Fruit fly (Drosophila melanogaster) ovary, adult (tissue): ENCODE results near the gene CG13000.
A peak's percentile ranks its signal among the peaks of the same experiment; 100 is the strongest.

Experiments used
- CG17801 ChIP-seq: fragments of 200-800 bp; optimal IDR thresholded peaks from 2 replicates; lab custom pipeline; 2019; ENCODE audit warnings: missing biosample characterization, mild to moderate bottlenecking, missing genetic modification characterization, moderate library complexity; ENCODE audit not compliant: partially characterized antibody

CG13000 gene

dm6 chrX:16948371-16948770, at the start of gene CG13000:
TSS of gene CG13000 (minus strand) at chrX:16948471.
- no peak for TF ChIP-seq CG17801 (GFP tag; lab: Kevin White, UChicago)

DNA sequence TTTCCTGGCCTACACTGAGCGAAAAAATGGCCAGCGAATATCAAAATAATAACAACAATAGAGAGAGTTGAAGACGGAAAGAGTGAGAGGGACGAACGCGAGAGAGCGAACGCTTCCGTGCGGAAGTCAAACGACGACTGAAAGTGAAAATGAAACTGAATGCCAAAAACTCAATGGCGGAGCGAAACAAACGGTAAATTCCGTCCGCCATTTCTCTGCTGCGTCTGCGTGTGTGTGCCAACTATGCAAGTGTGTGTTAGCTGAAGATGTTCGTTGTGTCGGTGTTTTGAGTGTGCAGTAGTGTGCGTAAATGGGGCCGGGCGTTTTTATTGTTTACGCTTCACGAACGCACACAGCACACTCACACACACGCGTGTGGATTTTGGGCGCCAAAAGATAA, 38.7 kb upstream of the CG13000 start:
- no peak for TF ChIP-seq CG17801 (GFP tag; lab: Kevin White, UChicago)

DNA sequence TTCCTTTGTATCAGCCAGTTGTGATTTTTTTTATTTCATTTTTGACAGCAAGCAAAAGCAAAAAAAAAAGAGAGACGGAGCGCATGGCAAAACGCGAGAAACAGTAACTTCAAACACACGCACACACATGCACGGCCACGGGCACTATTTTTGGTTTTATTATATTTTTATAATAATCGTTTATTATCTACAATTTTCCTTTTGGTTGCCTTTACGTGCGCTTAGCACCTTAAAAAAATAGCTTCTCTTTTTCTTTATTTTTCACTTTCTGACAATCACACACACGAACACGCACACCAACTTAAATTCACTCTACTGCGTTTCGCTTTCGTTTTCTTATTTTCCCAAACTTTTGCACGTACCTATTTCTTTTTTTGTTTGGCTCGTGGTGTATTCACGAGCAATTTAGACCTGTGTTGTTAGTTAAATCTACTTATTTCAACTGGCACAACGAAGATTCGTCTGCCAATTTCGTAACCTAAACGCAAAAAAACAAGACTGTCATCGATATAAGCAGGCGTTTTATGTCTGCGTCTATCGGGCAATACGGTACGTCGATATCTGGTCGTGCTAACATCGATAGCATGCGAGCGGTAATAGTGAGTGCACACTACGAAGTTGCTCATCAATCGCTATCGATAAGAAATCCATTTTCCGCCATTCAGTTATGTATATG, 20.0 kb upstream of the CG13000 start, which contains the start of gene Ubr1:
Gene Ubr1, minus strand, starts transcription at position 532 of the 676 bp plus-strand sequence.
- peak; percentile 81 for TF ChIP-seq CG17801 (GFP tag; lab: Kevin White, UChicago)

- TF ChIP-seq CG17801 (GFP tag; lab: Kevin White, UChicago), result no peak
Measured at dm6 chrX:16967415-16967814, 19.1 kb upstream of the CG13000 start.

DNA sequence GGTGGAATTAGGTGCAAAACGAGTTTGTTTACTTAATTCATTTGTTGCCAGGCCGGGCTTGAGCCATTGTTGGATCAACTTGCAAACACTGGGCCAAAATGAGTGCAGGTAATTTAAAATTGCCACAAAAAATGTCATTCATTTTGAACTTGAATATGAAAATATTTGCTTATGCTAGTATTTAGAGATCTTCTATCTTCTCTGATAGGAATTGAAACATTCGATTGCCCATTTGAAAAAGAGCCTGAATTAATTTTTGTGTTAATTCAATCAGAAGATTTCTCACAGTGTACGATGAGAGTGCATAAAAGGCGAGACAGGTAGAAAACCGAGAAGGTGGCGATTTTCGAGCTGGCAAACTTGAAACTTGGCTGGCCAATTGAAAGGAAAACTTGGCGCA, 18.3 kb upstream of the CG13000 start:
- TF ChIP-seq CG17801 (GFP tag; lab: Kevin White, UChicago), result peak; percentile 47

dm6 chrX:16946604-16947003, 1.7 kb downstream of the CG13000 start:
- no peak for TF ChIP-seq CG17801 (GFP tag; lab: Kevin White, UChicago)

dm6 chrX:16945414-16945813, 2.9 kb downstream of the CG13000 start:
- TF ChIP-seq CG17801 (GFP tag; lab: Kevin White, UChicago), result peak; percentile 74

dm6 chrX:16944049-16944532, 4.2 kb downstream of the CG13000 start:
- TF ChIP-seq CG17801 (GFP tag; lab: Kevin White, UChicago), result peak; percentile 50

DNA sequence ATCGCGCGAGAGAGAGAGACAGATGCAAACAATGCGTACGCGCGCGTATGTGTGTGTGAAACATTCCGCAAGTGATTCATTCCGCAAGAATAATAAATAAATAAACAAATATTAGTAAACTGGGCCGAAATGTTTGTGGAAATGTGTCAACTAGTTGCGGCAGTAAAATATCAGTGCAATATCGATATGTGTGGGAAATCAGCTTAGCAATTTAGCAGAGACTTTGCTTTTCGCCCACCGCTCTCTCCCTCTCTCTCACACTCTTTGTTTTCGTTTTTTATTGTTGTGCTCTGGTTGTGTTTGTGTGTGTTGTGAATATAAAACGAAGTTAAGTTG, 4.8 kb downstream of the CG13000 start:
- TF ChIP-seq CG17801 (GFP tag; lab: Kevin White, UChicago), result no peak

DNA sequence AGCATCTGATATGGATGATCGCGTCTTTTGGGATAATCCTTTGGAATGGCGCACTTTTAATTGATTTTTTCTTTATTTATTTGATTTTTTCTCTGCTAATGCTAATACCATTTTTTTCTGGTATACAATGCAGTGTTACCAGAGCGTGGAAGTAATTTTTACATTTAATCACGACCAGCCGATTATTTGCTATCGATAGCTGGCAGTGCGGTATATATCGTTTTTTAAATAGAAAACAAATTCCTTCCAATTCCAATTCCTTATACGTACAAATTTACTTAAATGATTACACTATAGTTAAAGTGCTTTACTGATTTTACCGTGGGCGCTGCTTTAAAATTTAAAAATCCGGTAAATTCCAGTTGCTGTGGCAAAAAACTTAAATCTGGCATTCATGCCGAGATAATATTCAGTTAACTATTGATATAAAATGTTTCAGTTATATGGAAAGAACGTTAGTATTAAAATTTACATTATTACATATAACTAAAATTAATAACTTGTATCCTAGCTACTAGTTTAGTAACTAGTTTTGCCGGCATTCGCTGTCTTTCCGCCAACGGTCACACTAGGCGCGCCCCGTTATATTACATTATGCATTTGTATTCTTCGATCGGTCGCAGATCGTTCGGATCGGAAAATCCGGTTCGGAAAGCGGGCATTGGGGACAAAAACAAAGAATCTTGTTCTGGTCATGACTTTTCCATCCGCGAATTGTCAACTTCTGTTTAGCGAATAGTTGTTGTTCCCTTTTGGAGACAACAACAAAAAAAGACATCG, 5.3 kb downstream of the CG13000 start, which contains the start of the genes CG13001 and RhoGAP15B:
Gene CG13001, minus strand, starts transcription at position 137 of the 780 bp plus-strand sequence.
Gene RhoGAP15B, plus strand, starts transcription at position 556 of the 780 bp plus-strand sequence.
- TF ChIP-seq CG17801 (GFP tag; lab: Kevin White, UChicago), result peak; percentile 65

- TF ChIP-seq CG17801 (GFP tag; lab: Kevin White, UChicago), result no peak
Measured at dm6 chrX:16940426-16941058, 7.7 kb downstream of the CG13000 start, which contains the start of gene wus. TSS of gene wus (minus strand) at chrX:16940873.

DNA sequence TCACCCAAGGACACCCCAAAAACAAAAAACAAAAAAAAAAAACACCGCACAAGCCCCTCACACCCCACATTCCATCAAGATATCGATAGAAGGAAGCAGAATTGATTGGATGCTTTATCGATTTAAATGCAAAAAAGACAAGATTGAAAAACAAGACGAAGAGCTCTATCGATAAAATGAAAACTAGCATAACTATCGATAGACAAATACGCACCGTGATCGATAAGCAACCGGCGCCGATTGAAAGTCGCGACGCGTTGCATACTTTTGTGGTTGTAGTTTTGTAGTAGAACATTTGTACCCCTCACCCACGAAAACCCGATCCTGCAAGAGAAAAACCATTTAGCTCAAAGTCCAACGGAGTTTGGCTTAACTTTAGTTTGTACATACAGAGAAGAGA, 11.6 kb downstream of the CG13000 start:
- no peak for TF ChIP-seq CG17801 (GFP tag; lab: Kevin White, UChicago)

DNA sequence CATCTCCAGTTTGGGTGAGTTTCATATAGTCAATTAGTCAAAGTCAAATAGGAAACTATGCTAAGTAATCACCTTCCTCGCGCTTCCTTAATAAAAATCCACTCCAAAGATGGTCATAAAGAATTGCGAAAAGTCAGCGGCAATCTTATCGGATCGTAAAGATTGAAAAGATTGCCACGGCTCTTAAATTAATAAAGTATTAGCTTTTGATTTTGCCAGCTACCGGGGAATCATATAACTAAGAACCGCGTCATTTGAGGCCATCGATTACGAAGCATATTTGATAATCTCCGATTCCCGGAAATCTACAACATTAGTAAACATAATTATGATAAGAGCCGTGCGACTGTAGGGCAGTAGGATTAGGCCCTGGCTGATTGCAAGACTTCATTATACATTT, 13.8 kb downstream of the CG13000 start:
- no peak for TF ChIP-seq CG17801 (GFP tag; lab: Kevin White, UChicago)

dm6 chrX:16932820-16933386, 15.4 kb downstream of the CG13000 start:
- TF ChIP-seq CG17801 (GFP tag; lab: Kevin White, UChicago), result no peak
